ENCODE assay signal across 4 worm cellular contexts in the genomic region with DNA sequence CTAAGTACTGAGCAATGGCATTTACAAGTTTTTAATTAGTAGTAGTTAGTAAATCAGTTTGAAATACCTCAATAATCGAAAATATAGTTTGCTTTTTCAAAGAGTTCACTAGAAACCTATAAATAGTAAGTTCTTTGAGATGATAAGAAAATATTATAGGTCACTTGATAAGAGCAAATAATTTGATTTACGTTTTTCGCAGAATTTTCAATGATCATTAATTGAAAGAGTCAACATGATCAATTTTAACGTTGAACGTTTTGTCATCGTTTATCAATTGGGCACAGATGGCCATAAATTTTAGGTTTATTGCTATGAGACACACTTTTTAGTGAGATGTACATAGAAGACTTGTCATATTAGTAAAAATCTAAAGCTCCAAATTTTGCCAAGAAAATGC.
TF ChIP-seq lines count a peak whose summit lies in the region.

No protein-coding gene starts in this region.

TF ChIP-seq in whole organism, L1 larva, 84 proteins besides CTCF, POLR2A, EP300 and RAD21:
- TF ChIP-seq nhr-90 (tag; optimal IDR thresholded peaks at IDR 0.05; lab: Kevin White, UChicago; ENCODE audit: poor library complexity) (no peak), elt-2 (tag; optimal IDR thresholded peaks at IDR 0.05; lab: Kevin White, UChicago) (peak; percentile 37)

TF ChIP-seq in whole organism, L2 larva, 48 proteins besides CTCF, POLR2A, EP300 and RAD21:
- TF ChIP-seq fos-1 (tag; optimal IDR thresholded peaks at IDR 0.05; lab: Kevin White, UChicago) (peak; percentile 10), alr-1 (tag; optimal IDR thresholded peaks at IDR 0.05; lab: Kevin White, UChicago) (no peak)
TF ChIP-seq in whole organism, L2 larva: peak in this region for 1.

TF ChIP-seq in whole organism, L3 larva, 47 proteins besides CTCF, POLR2A, EP300 and RAD21:
- TF ChIP-seq pha-4 (tag; optimal IDR thresholded peaks at IDR 0.05; lab: Kevin White, UChicago) (peak; percentile 53), elt-2 (tag; optimal IDR thresholded peaks at IDR 0.05; lab: Kevin White, UChicago) (peak; percentile 41), mdl-1 (tag; optimal IDR thresholded peaks at IDR 0.05; lab: Kevin White, UChicago) (no peak), ztf-11 (tag; optimal IDR thresholded peaks at IDR 0.05; lab: Kevin White, UChicago) (no peak), pqm-1 (tag; optimal IDR thresholded peaks at IDR 0.05; lab: Kevin White, UChicago) (peak; percentile 71)

TF ChIP-seq in whole organism, L4 larva, 104 proteins besides CTCF, POLR2A, EP300 and RAD21:
- TF ChIP-seq madf-5 (GFP tag; IDR thresholded peaks at IDR 0.05; lab: Robert Waterston, UW): no peak
- TF ChIP-seq lsy-2 (tag; optimal IDR thresholded peaks at IDR 0.05; lab: Kevin White, UChicago): no peak
- no peak for TF ChIP-seq mxl-3 (GFP tag; optimal IDR thresholded peaks at IDR 0.05; lab: Kevin White, UChicago)
- TF ChIP-seq zip-11 (GFP tag; IDR thresholded peaks at IDR 0.05; lab: Robert Waterston, UW): no peak
- TF ChIP-seq dmd-6 (GFP tag; IDR thresholded peaks at IDR 0.05; lab: Robert Waterston, UW): no peak
- TF ChIP-seq ceh-62 (tag; optimal IDR thresholded peaks at IDR 0.05; lab: Kevin White, UChicago): no peak
- no peak for TF ChIP-seq F10B5.3 (tag; optimal IDR thresholded peaks at IDR 0.05; lab: Kevin White, UChicago)
- no peak for TF ChIP-seq lim-7 (GFP tag; IDR thresholded peaks at IDR 0.05; lab: Robert Waterston, UW)
- TF ChIP-seq pqm-1 (tag; optimal IDR thresholded peaks at IDR 0.05; lab: Kevin White, UChicago): peak; percentile 2
- TF ChIP-seq snpc-1.2 (GFP tag; IDR thresholded peaks at IDR 0.05; lab: Robert Waterston, UW): no peak
- no peak for TF ChIP-seq F26F4.8 (GFP tag; conservative IDR thresholded peaks at IDR 0.05; lab: Robert Waterston, UW)
- TF ChIP-seq daf-16 (GFP tag; optimal IDR thresholded peaks at IDR 0.05; lab: Kevin White, UChicago): no peak
- peak; percentile 71 for TF ChIP-seq daf-16 (tag; optimal IDR thresholded peaks at IDR 0.05; lab: Kevin White, UChicago)
- no peak for TF ChIP-seq nhr-237 (tag; optimal IDR thresholded peaks at IDR 0.05; lab: Kevin White, UChicago)
